Fruit fly (Drosophila melanogaster): ENCODE results near the gene CG4318.

The CG4318 gene

dm6 chrX:13154783-13155182 lies at the start of gene CG4318, which contains the start of gene CG4332 (continued):
- TF ChIP-seq NC2α (GFP tag; optimal IDR thresholded peaks at IDR 0.05) (no peak), E2f2 (GFP tag; IDR thresholded peaks at IDR 0.05) (no peak), Mrtf (GFP tag; IDR thresholded peaks at IDR 0.05) (no peak), dmrt11E (tag; optimal IDR thresholded peaks at IDR 0.05) (no peak), Nf-YC (tag; optimal IDR thresholded peaks at IDR 0.05) (no peak), Taf1 (GFP tag; IDR thresholded peaks at IDR 0.05) (no peak), Dip3 (GFP tag; optimal IDR thresholded peaks at IDR 0.05) (no peak), CG13624 (GFP tag; optimal IDR thresholded peaks at IDR 0.05) (no peak), cato (GFP tag; optimal IDR thresholded peaks at IDR 0.05; ENCODE audit: borderline replicate concordance) (no peak), gcm (GFP tag; optimal IDR thresholded peaks at IDR 0.05) (no peak), Gsc (GFP tag; IDR thresholded peaks at IDR 0.05) (no peak), Myb (GFP tag; optimal IDR thresholded peaks at IDR 0.05) (peak; percentile 92), sens (GFP tag) (no peak), D (optimal IDR thresholded peaks at IDR 0.05) (no peak), D (GFP tag; optimal IDR thresholded peaks at IDR 0.05) (no peak), CG17361 (GFP tag; IDR thresholded peaks at IDR 0.05) (no peak), Adf1 (GFP tag; IDR thresholded peaks at IDR 0.05) (no peak), CG42726 (GFP tag; IDR thresholded peaks at IDR 0.05; ENCODE audit: partially characterized antibody) (peak; percentile 84), danr (GFP tag; IDR thresholded peaks at IDR 0.05) (no peak), Bgb (GFP tag; IDR thresholded peaks at IDR 0.05; ENCODE audit: partially characterized antibody) (peak; percentile 92), CG3163 (GFP tag; optimal IDR thresholded peaks at IDR 0.05) (no peak), Drgx (GFP tag; IDR thresholded peaks at IDR 0.05) (no peak), da (GFP tag; optimal IDR thresholded peaks at IDR 0.05) (no peak), Aef1 (GFP tag; IDR thresholded peaks at IDR 0.05) (no peak), gsb (GFP tag; IDR thresholded peaks at IDR 0.05) (no peak), CG13424 (tag; optimal IDR thresholded peaks at IDR 0.05) (no peak), CG10543 (GFP tag; optimal IDR thresholded peaks at IDR 0.05) (no peak), Stat92E (GFP tag; optimal IDR thresholded peaks at IDR 0.05) (no peak), CG11398 (GFP tag; optimal IDR thresholded peaks at IDR 0.05) (no peak), ara (GFP tag; IDR thresholded peaks at IDR 0.05) (peak; percentile 6; the same call in 1 of the 2 replicates), schlank (tag; optimal IDR thresholded peaks at IDR 0.05) (no peak), ham (GFP tag; IDR thresholded peaks at IDR 0.05) (no peak), Jarid2 (GFP tag; optimal IDR thresholded peaks at IDR 0.05) (no peak), CG1529 (GFP tag; optimal IDR thresholded peaks at IDR 0.05) (no peak), vfl (GFP tag; optimal IDR thresholded peaks at IDR 0.05) (no peak), B-H1 (GFP tag; IDR thresholded peaks at IDR 0.05) (no peak), amos (GFP tag; IDR thresholded peaks at IDR 0.05; ENCODE audit: partially characterized antibody) (peak; percentile 89), CTCF (GFP tag; optimal IDR thresholded peaks at IDR 0.05) (no peak), zen2 (GFP tag; IDR thresholded peaks at IDR 0.05; ENCODE audit: partially characterized antibody) (peak; percentile 90), ems (GFP tag; optimal IDR thresholded peaks at IDR 0.05) (no peak), repo (GFP tag; optimal IDR thresholded peaks at IDR 0.05) (no peak), mirr (GFP tag; optimal IDR thresholded peaks at IDR 0.05) (no peak), CG14050 (GFP tag; IDR thresholded peaks at IDR 0.05) (no peak), ftz-f1 (GFP tag; optimal IDR thresholded peaks at IDR 0.05) (peak; percentile 2), CrebB (tag; optimal IDR thresholded peaks at IDR 0.05) (no peak), CG4730 (GFP tag; IDR thresholded peaks at IDR 0.05) (no peak), CG9817 (tag; optimal IDR thresholded peaks at IDR 0.05) (no peak), sima (GFP tag; optimal IDR thresholded peaks at IDR 0.05) (no peak), hbn (GFP tag; IDR thresholded peaks at IDR 0.05; ENCODE audit: partially characterized antibody) (peak; percentile 82), CG2129 (GFP tag; IDR thresholded peaks at IDR 0.05; ENCODE audit: partially characterized antibody) (peak; percentile 59; the same call in 1 of the 2 replicates), CG13287 (GFP tag; IDR thresholded peaks at IDR 0.05; ENCODE audit: partially characterized antibody) (peak; percentile 92), ash1 (GFP tag; optimal IDR thresholded peaks at IDR 0.05) (no peak), CG6765 (GFP tag; optimal IDR thresholded peaks at IDR 0.05) (no peak)
